Worm (Caenorhabditis elegans) whole organism, L4/young adult: Measurements from ENCODE around the gene F59B2.13.

Experiments
- W03F9.2 ChIP-seq: fragments of 150-350 bp; optimal IDR thresholded peaks from 2 replicates; lab custom pipeline; 2014; ENCODE audit warnings: missing biosample characterization, missing genetic modification characterization
- dao-5 ChIP-seq: sonication (generic microtip); optimal IDR thresholded peaks from 2 replicates; lab custom pipeline; 2016; ENCODE audit warnings: missing genotype, missing genetic modification characterization, moderate library complexity, missing compliant biosample characterization
- him-1 ChIP-seq: sonication (generic microtip); optimal IDR thresholded peaks from 2 replicates; lab custom pipeline; 2016; ENCODE audit warnings: missing genotype, missing genetic modification reagents, missing genetic modification characterization, missing compliant biosample characterization

ce11 chrIII:8980892-8981291, 46.0 kb downstream of the F59B2.13 start:
- TF ChIP-seq him-1 (tag; lab: Kevin White, UChicago) (no peak), W03F9.2 (tag; lab: Kevin White, UChicago) (no peak), dao-5 (tag; lab: Kevin White, UChicago) (no peak)
